Worm (Caenorhabditis elegans): Measurements from ENCODE around the gene F46C3.2.

DNA sequence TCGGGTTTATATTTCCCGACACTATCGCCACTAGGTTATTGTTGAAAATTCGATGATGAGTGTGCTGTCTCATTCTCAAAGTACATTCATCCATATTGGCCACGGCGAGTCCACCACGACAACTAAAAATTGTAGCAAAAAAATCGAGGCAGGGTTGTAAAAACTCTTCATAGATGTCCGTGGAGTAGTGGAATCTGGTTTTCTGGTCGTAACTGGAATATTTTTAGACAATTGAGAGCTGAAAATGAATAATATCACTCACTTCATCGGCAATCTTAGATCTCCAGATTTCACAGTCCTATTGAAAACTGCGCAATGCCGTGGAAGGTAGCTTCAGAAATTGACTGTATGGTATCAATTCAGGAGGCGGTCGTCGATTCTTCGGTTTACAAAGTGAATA, 16.9 kb upstream of the F46C3.2 start:
- TF ChIP-seq nhr-11 (tag; optimal IDR thresholded peaks at IDR 0.05) = no peak
- no peak for TF ChIP-seq unc-3 (GFP tag; conservative IDR thresholded peaks at IDR 0.05)
- TF ChIP-seq unc-3 (tag; optimal IDR thresholded peaks at IDR 0.05) = no peak
- TF ChIP-seq ceh-24 (tag; optimal IDR thresholded peaks at IDR 0.05) = no peak
- no peak for TF ChIP-seq hlh-15 (tag; optimal IDR thresholded peaks at IDR 0.05)

Measured in whole organism, late embryonic.